Worm (Caenorhabditis elegans) whole organism, L1 larva: ENCODE data around the gene mrpl-11.

Experiments
- C16A3.4 ChIP-seq: fragments of 150-350 bp; optimal IDR thresholded peaks from 2 replicates; lab custom pipeline; 2014; ENCODE audit warnings: missing biosample characterization, missing genetic modification characterization
- ceh-82 ChIP-seq, 3 experiments: fragments of 150-350 bp in 1 of 3; sonication (generic microtip) in 2 of 3; optimal IDR thresholded peaks; 2 replicates each; lab custom pipeline; 2014 to 2017; ENCODE audit warnings: missing biosample characterization in 3 of 3, missing genetic modification characterization in 3 of 3
- ceh-90 ChIP-seq: sonication (generic microtip); optimal IDR thresholded peaks from 2 replicates; lab custom pipeline; 2016; ENCODE audit warnings: missing genetic modification characterization, missing compliant biosample characterization
- egl-27 ChIP-seq, 2 experiments: fragments of 150-350 bp in 1 of 2; sonication (generic microtip); optimal IDR thresholded peaks; 3 replicates each; lab custom pipeline; 2017 to 2018; ENCODE audit warnings: missing biosample characterization in 2 of 2, missing genetic modification characterization in 2 of 2, missing genetic modification reagents in 2 of 2
- fkh-10 ChIP-seq: sonication (generic microtip); optimal IDR thresholded peaks from 2 replicates; lab custom pipeline; 2017; ENCODE audit warnings: missing biosample characterization, missing genetic modification reagents, missing genetic modification characterization
- fos-1 ChIP-seq: fragments of 150-350 bp; optimal IDR thresholded peaks from 2 replicates; lab custom pipeline; 2014; ENCODE audit warnings: missing biosample characterization, missing genetic modification characterization
- lin-15B ChIP-seq: fragments of 150-350 bp; sonication (generic microtip); optimal IDR thresholded peaks from 3 replicates; lab custom pipeline; 2014; ENCODE audit warnings: missing biosample characterization, missing genetic modification characterization
- lin-35 ChIP-seq, 2 experiments: fragments of 150-350 bp; optimal IDR thresholded peaks; 2 replicates each; lab custom pipeline; 2014; ENCODE audit warnings: missing biosample characterization in 2 of 2, missing genetic modification characterization in 2 of 2, missing genetic modification reagents in 2 of 2
- lsy-2 ChIP-seq, 2 experiments: fragments of 150-350 bp; optimal IDR thresholded peaks; 2 replicates each; lab custom pipeline; 2014; ENCODE audit warnings: missing biosample characterization in 2 of 2, missing genetic modification characterization in 2 of 2
- nhr-77 ChIP-seq: fragments of 150-350 bp; optimal IDR thresholded peaks from 2 replicates; lab custom pipeline; 2014; ENCODE audit warnings: missing biosample characterization, missing genetic modification characterization
- skn-1 ChIP-seq: fragments of 150-350 bp; optimal IDR thresholded peaks from 2 replicates; lab custom pipeline; 2014; ENCODE audit warnings: missing biosample characterization, missing genetic modification characterization
- sup-37 ChIP-seq: fragments of 200-800 bp; sonication (Bioruptor generic); optimal IDR thresholded peaks from 2 replicates; lab custom pipeline; 2018; ENCODE audit warnings: mild to moderate bottlenecking, missing genetic modification characterization, missing compliant biosample characterization
- unc-62 ChIP-seq: fragments of 150-350 bp; optimal IDR thresholded peaks from 2 replicates; lab custom pipeline; 2014; ENCODE audit warnings: missing biosample characterization, missing genetic modification reagents, missing genetic modification characterization
- unc-98 ChIP-seq: fragments of 200-800 bp; sonication (Bioruptor generic); IDR thresholded peaks from 2 replicates; pipeline ENCODE4 v1.3.6; 2022; ENCODE audit warnings: missing genetic modification characterization, missing compliant biosample characterization

ce11 chrIII:8689143-8689542 is 28.3 kb upstream of the mrpl-11 start:
- TF ChIP-seq fkh-10 (GFP tag; lab: Kevin White, UChicago) (no peak), unc-62 (GFP tag; lab: Kevin White, UChicago) (no peak), lsy-2 (tag; optimal IDR thresholded peaks at IDR 0.05; lab: Kevin White, UChicago) (no peak), lin-35 (GFP tag; optimal IDR thresholded peaks at IDR 0.05; lab: Kevin White, UChicago) (no peak), C16A3.4 (no peak), fos-1 (tag; lab: Kevin White, UChicago) (no peak), lin-15B (tag; lab: Kevin White, UChicago) (no peak), unc-98 (no peak), skn-1 (no peak), nhr-77 (tag; lab: Kevin White, UChicago) (no peak), ceh-90 (tag; lab: Kevin White, UChicago) (no peak), ceh-82 (tag; optimal IDR thresholded peaks at IDR 0.05; lab: Kevin White, UChicago) (no peak), egl-27 (tag; optimal IDR thresholded peaks at IDR 0.05; lab: Kevin White, UChicago) (no peak), sup-37 (no peak)
